Worm (Caenorhabditis elegans): Measurements from ENCODE around the gene C16C8.14.

DNA sequence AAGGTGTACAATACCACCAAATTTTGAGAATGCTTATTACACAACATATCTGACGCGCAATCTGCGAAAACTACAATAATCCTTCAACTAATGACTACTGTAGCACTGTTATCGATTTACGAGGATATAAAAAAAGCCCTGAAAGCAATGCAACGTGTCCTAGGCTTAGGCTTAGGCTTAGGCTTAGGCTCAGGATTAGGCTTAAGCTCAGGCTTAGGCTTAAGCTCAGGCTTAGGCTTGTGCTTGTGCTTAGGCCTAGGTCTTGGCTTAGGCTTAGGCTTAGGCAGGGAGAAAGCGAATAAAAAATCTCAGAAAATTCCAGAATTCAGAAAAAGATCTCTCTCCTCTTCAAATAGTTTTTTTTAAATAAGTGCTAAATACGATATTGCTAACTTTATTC is 9.6 kb downstream of the C16C8.14 start:
- no peak for TF ChIP-seq unc-39 (tag; optimal IDR thresholded peaks at IDR 0.05)
- no peak for TF ChIP-seq pha-4 (tag; optimal IDR thresholded peaks at IDR 0.05)
- no peak for TF ChIP-seq nfya-1 (tag; optimal IDR thresholded peaks at IDR 0.05; ENCODE audit: insufficient read depth)
- TF ChIP-seq elt-3 (tag; optimal IDR thresholded peaks at IDR 0.05): no peak
- TF ChIP-seq aly-2 (tag; optimal IDR thresholded peaks at IDR 0.05): no peak
- no peak for TF ChIP-seq mdl-1 (tag; optimal IDR thresholded peaks at IDR 0.05)
- no peak for TF ChIP-seq snpc-4 (tag; optimal IDR thresholded peaks at IDR 0.05)

Data from whole organism, L3 larva.